Fruit fly (Drosophila melanogaster): Measurements from ENCODE around the gene mas.
A peak's percentile ranks its signal among the peaks of the same experiment; 100 is the strongest.

The mas gene

dm6 chr3L:4138804-4139521 lies 28.3 kb downstream of the mas start, which contains the start of the genes Rop and Ras64B:
TSS of gene Rop (minus strand) at chr3L:4138996.
TSS of gene Ras64B (plus strand) at chr3L:4139076.
- TF ChIP-seq h (optimal IDR thresholded peaks at IDR 0.05), result no peak
- no peak for TF ChIP-seq insv (optimal IDR thresholded peaks at IDR 0.05)
- no peak for TF ChIP-seq psq (optimal IDR thresholded peaks at IDR 0.05)
- TF ChIP-seq ttk (optimal IDR thresholded peaks at IDR 0.05), result no peak

- TF ChIP-seq psq (optimal IDR thresholded peaks at IDR 0.05) (no peak), Myc (optimal IDR thresholded peaks at IDR 0.05) (no peak), Sin3A (optimal IDR thresholded peaks at IDR 0.05) (no peak), insv (optimal IDR thresholded peaks at IDR 0.05) (no peak), h (optimal IDR thresholded peaks at IDR 0.05) (no peak), ttk (optimal IDR thresholded peaks at IDR 0.05) (no peak)
These were observed 31.4 kb downstream of the mas start, which contains the start of gene RfC4 for dm6 chr3L:4135857-4136256. TSS of gene RfC4 (minus strand) at chr3L:4136038.

dm6 chr3L:4133724-4134678 lies 33.3 kb downstream of the mas start, which contains the start of gene ens:
TSS of gene ens (minus strand) at chr3L:4134550.
- TF ChIP-seq insv (optimal IDR thresholded peaks at IDR 0.05) (no peak), ttk (optimal IDR thresholded peaks at IDR 0.05) (no peak), psq (optimal IDR thresholded peaks at IDR 0.05) (no peak), Sin3A (optimal IDR thresholded peaks at IDR 0.05) (no peak), Myc (optimal IDR thresholded peaks at IDR 0.05) (no peak), h (optimal IDR thresholded peaks at IDR 0.05) (no peak)

dm6 chr3L:4132585-4132984 lies 34.7 kb downstream of the mas start:
- TF ChIP-seq insv (optimal IDR thresholded peaks at IDR 0.05) (no peak), Sin3A (optimal IDR thresholded peaks at IDR 0.05) (no peak)

dm6 chr3L:4130743-4131142 lies 36.5 kb downstream of the mas start:
- TF ChIP-seq h (optimal IDR thresholded peaks at IDR 0.05) (no peak), ttk (optimal IDR thresholded peaks at IDR 0.05) (no peak), insv (optimal IDR thresholded peaks at IDR 0.05) (no peak), psq (optimal IDR thresholded peaks at IDR 0.05) (no peak)

dm6 chr3L:4128579-4128978 lies 38.7 kb downstream of the mas start:
- TF ChIP-seq Sin3A (optimal IDR thresholded peaks at IDR 0.05), result no peak
- TF ChIP-seq psq (optimal IDR thresholded peaks at IDR 0.05), result no peak
- no peak for TF ChIP-seq h (optimal IDR thresholded peaks at IDR 0.05)
- no peak for TF ChIP-seq Myc (optimal IDR thresholded peaks at IDR 0.05)
- TF ChIP-seq ttk (optimal IDR thresholded peaks at IDR 0.05), result no peak
- no peak for TF ChIP-seq insv (optimal IDR thresholded peaks at IDR 0.05)

dm6 chr3L:4125709-4126108 lies 41.6 kb downstream of the mas start:
- no peak for TF ChIP-seq insv (optimal IDR thresholded peaks at IDR 0.05)
- TF ChIP-seq Sin3A (optimal IDR thresholded peaks at IDR 0.05), result no peak
- TF ChIP-seq psq (optimal IDR thresholded peaks at IDR 0.05), result no peak
- TF ChIP-seq h (optimal IDR thresholded peaks at IDR 0.05), result no peak
- TF ChIP-seq ttk (optimal IDR thresholded peaks at IDR 0.05), result no peak

dm6 chr3L:4122185-4122767 lies 45.0 kb downstream of the mas start, which contains the start of gene Chd64:
TSS of gene Chd64 (minus strand) at chr3L:4122388.
- TF ChIP-seq ttk (optimal IDR thresholded peaks at IDR 0.05) (no peak), psq (optimal IDR thresholded peaks at IDR 0.05) (no peak), h (optimal IDR thresholded peaks at IDR 0.05) (no peak), Myc (optimal IDR thresholded peaks at IDR 0.05) (no peak), insv (optimal IDR thresholded peaks at IDR 0.05) (no peak), Sin3A (optimal IDR thresholded peaks at IDR 0.05) (no peak)

dm6 chr3L:4121589-4121988 lies 45.7 kb downstream of the mas start:
- TF ChIP-seq insv (optimal IDR thresholded peaks at IDR 0.05) (no peak), Sin3A (optimal IDR thresholded peaks at IDR 0.05) (no peak), h (optimal IDR thresholded peaks at IDR 0.05) (no peak), Myc (optimal IDR thresholded peaks at IDR 0.05) (no peak), psq (optimal IDR thresholded peaks at IDR 0.05) (no peak), ttk (optimal IDR thresholded peaks at IDR 0.05) (no peak)

dm6 chr3L:4120358-4121349 lies 46.6 kb downstream of the mas start:
- TF ChIP-seq psq (optimal IDR thresholded peaks at IDR 0.05), result no peak
- no peak for TF ChIP-seq Myc (optimal IDR thresholded peaks at IDR 0.05)
- peak; percentile 16 for TF ChIP-seq ttk (optimal IDR thresholded peaks at IDR 0.05)

- TF ChIP-seq psq (optimal IDR thresholded peaks at IDR 0.05) (no peak), h (optimal IDR thresholded peaks at IDR 0.05) (no peak), Sin3A (optimal IDR thresholded peaks at IDR 0.05) (no peak), ttk (optimal IDR thresholded peaks at IDR 0.05) (no peak)
These were observed 47.5 kb downstream of the mas start for dm6 chr3L:4119636-4120357.
